Worm (Caenorhabditis elegans) whole organism, midembryonic: ENCODE data around the gene F26G1.3.

ENCODE experiments used
- T22C8.4 ChIP-seq: fragments of 200-800 bp; sonication (Bioruptor generic); IDR thresholded peaks from 2 replicates; pipeline ENCODE4 v1.3.6; 2022; ENCODE audit warnings: missing genetic modification characterization, missing compliant biosample characterization
- cog-1 ChIP-seq: sonication (generic microtip); optimal IDR thresholded peaks from 2 replicates; lab custom pipeline; 2016; ENCODE audit warnings: missing genetic modification characterization, missing compliant biosample characterization
- flt-1 ChIP-seq: fragments of 200-800 bp; sonication (Bioruptor generic); IDR thresholded peaks from 2 replicates; pipeline ENCODE4 v1.3.6; 2022; ENCODE audit warnings: missing genetic modification characterization, missing compliant biosample characterization
- klf-2 ChIP-seq: fragments of 200-800 bp; sonication (Bioruptor generic); conservative IDR thresholded peaks from 2 replicates; pipeline ENCODE4 v1.3.6; 2022; ENCODE audit warnings: missing genetic modification reagents, missing genetic modification characterization, missing compliant biosample characterization
- med-1 ChIP-seq: sonication (generic microtip); optimal IDR thresholded peaks from 2 replicates; lab custom pipeline; 2017; ENCODE audit warnings: missing genetic modification characterization, mild to moderate bottlenecking, missing compliant biosample characterization, antibody characterized with exemption, missing genetic modification reagents; ENCODE audit not compliant: insufficient read depth
- ref-1 ChIP-seq: fragments of 200-800 bp; sonication (Bioruptor generic); conservative IDR thresholded peaks from 2 replicates; pipeline ENCODE4 v1.3.6; 2022; ENCODE audit warnings: missing genetic modification reagents, missing genetic modification characterization, missing compliant biosample characterization
- tab-1 ChIP-seq: fragments of 200-800 bp; sonication (Bioruptor generic); IDR thresholded peaks from 2 replicates; pipeline ENCODE4 v1.3.6; 2022; ENCODE audit warnings: missing genetic modification characterization, missing compliant biosample characterization
- ztf-23 ChIP-seq: fragments of 200-800 bp; sonication (Bioruptor generic); IDR thresholded peaks from 2 replicates; pipeline ENCODE4 v1.3.6; 2022; ENCODE audit warnings: missing genetic modification reagents, missing genetic modification characterization, missing compliant biosample characterization
- ztf-29 ChIP-seq: fragments of 200-800 bp; sonication (Bioruptor generic); IDR thresholded peaks from 2 replicates; pipeline ENCODE4 v1.3.6; 2022; ENCODE audit warnings: missing genetic modification reagents, missing genetic modification characterization, missing compliant biosample characterization

The F26G1.3 gene

ce11 chrII:4733848-4734247 is 24.7 kb upstream of the F26G1.3 start, which contains the start of gene F41C3.11:
TSS of gene F41C3.11 (minus strand) at chrII:4733948.
- TF ChIP-seq ztf-29: no peak
- TF ChIP-seq ref-1 (GFP tag; lab: Robert Waterston, UW): no peak
- TF ChIP-seq klf-2 (GFP tag; lab: Robert Waterston, UW): no peak
- no peak for TF ChIP-seq tab-1 (GFP tag; lab: Robert Waterston, UW)
- TF ChIP-seq med-1: no peak

- TF ChIP-seq ztf-23 (GFP tag; lab: Robert Waterston, UW) (no peak), T22C8.4 (GFP tag; lab: Robert Waterston, UW) (no peak), cog-1 (tag; lab: Kevin White, UChicago) (no peak)
These were observed 24.1 kb upstream of the F26G1.3 start for ce11 chrII:4734477-4734876.

ce11 chrII:4736585-4736984 is 22.0 kb upstream of the F26G1.3 start:
- TF ChIP-seq flt-1 (no peak), ref-1 (GFP tag; lab: Robert Waterston, UW) (no peak), tab-1 (GFP tag; lab: Robert Waterston, UW) (no peak)

- TF ChIP-seq T22C8.4 (GFP tag; lab: Robert Waterston, UW) (no peak), ztf-29 (no peak), tab-1 (GFP tag; lab: Robert Waterston, UW) (no peak), ref-1 (GFP tag; lab: Robert Waterston, UW) (no peak), flt-1 (no peak), cog-1 (tag; lab: Kevin White, UChicago) (no peak), ztf-23 (GFP tag; lab: Robert Waterston, UW) (no peak), med-1 (no peak), klf-2 (GFP tag; lab: Robert Waterston, UW) (no peak)
These were observed 21.2 kb upstream of the F26G1.3 start, which contains the start of gene ctsa-1.1 for ce11 chrII:4737348-4737747. TSS of gene ctsa-1.1 (plus strand) at chrII:4737648.

ce11 chrII:4739984-4740462 is 18.5 kb upstream of the F26G1.3 start, which contains the start of gene eas-1:
TSS of gene eas-1 (plus strand) at chrII:4740412.
- no peak for TF ChIP-seq cog-1 (tag; lab: Kevin White, UChicago)
- TF ChIP-seq T22C8.4 (GFP tag; lab: Robert Waterston, UW): no peak
- peak; percentile 62; the same call in 1 of the 2 replicates for TF ChIP-seq klf-2 (GFP tag; lab: Robert Waterston, UW)
- no peak for TF ChIP-seq ztf-29
- no peak for TF ChIP-seq med-1
- TF ChIP-seq ztf-23 (GFP tag; lab: Robert Waterston, UW): no peak
- peak; percentile 68 for TF ChIP-seq flt-1
- no peak for TF ChIP-seq ref-1 (GFP tag; lab: Robert Waterston, UW)
- peak; percentile 21; the same call in 1 of the 2 replicates for TF ChIP-seq tab-1 (GFP tag; lab: Robert Waterston, UW)

ce11 chrII:4741527-4742187 is 16.9 kb upstream of the F26G1.3 start, which contains the start of gene acs-11:
TSS of gene acs-11 (plus strand) at chrII:4742137.
- no peak for TF ChIP-seq ztf-29
- TF ChIP-seq cog-1 (tag; lab: Kevin White, UChicago): no peak
- no peak for TF ChIP-seq T22C8.4 (GFP tag; lab: Robert Waterston, UW)
- no peak for TF ChIP-seq ztf-23 (GFP tag; lab: Robert Waterston, UW)
- no peak for TF ChIP-seq tab-1 (GFP tag; lab: Robert Waterston, UW)
- TF ChIP-seq flt-1: no peak
- no peak for TF ChIP-seq med-1
- TF ChIP-seq klf-2 (GFP tag; lab: Robert Waterston, UW): no peak
- no peak for TF ChIP-seq ref-1 (GFP tag; lab: Robert Waterston, UW)

- TF ChIP-seq tab-1 (GFP tag; lab: Robert Waterston, UW) (no peak), cog-1 (tag; lab: Kevin White, UChicago) (no peak), klf-2 (GFP tag; lab: Robert Waterston, UW) (no peak), med-1 (no peak), ztf-29 (no peak)
These were observed 13.3 kb upstream of the F26G1.3 start for ce11 chrII:4745281-4745680.

- TF ChIP-seq ztf-23 (GFP tag; lab: Robert Waterston, UW) (no peak), med-1 (no peak), ref-1 (GFP tag; lab: Robert Waterston, UW) (no peak), cog-1 (tag; lab: Kevin White, UChicago) (no peak), T22C8.4 (GFP tag; lab: Robert Waterston, UW) (no peak), klf-2 (GFP tag; lab: Robert Waterston, UW) (no peak), flt-1 (no peak), ztf-29 (no peak), tab-1 (GFP tag; lab: Robert Waterston, UW) (no peak)
These were observed 11.5 kb upstream of the F26G1.3 start for ce11 chrII:4747063-4747462.

ce11 chrII:4747697-4748096 is 10.9 kb upstream of the F26G1.3 start:
- TF ChIP-seq flt-1 (no peak), med-1 (no peak), klf-2 (GFP tag; lab: Robert Waterston, UW) (no peak), tab-1 (GFP tag; lab: Robert Waterston, UW) (no peak), cog-1 (tag; lab: Kevin White, UChicago) (no peak), ztf-23 (GFP tag; lab: Robert Waterston, UW) (no peak), ztf-29 (no peak), ref-1 (GFP tag; lab: Robert Waterston, UW) (no peak), T22C8.4 (GFP tag; lab: Robert Waterston, UW) (no peak)

ce11 chrII:4748374-4748773 is 10.2 kb upstream of the F26G1.3 start:
- no peak for TF ChIP-seq tab-1 (GFP tag; lab: Robert Waterston, UW)
- TF ChIP-seq ref-1 (GFP tag; lab: Robert Waterston, UW): no peak
- TF ChIP-seq ztf-23 (GFP tag; lab: Robert Waterston, UW): no peak
- no peak for TF ChIP-seq ztf-29
- no peak for TF ChIP-seq med-1
- TF ChIP-seq T22C8.4 (GFP tag; lab: Robert Waterston, UW): no peak
- no peak for TF ChIP-seq cog-1 (tag; lab: Kevin White, UChicago)
- TF ChIP-seq klf-2 (GFP tag; lab: Robert Waterston, UW): no peak
- no peak for TF ChIP-seq flt-1
